Worm (Caenorhabditis elegans): ENCODE results near the gene pges-2.

- TF ChIP-seq aly-2 (tag; optimal IDR thresholded peaks at IDR 0.05): no peak
- TF ChIP-seq fkh-10 (GFP tag; optimal IDR thresholded peaks at IDR 0.05): peak; percentile 12
Measured at ce11 chrIV:10398244-10398643, 30.7 kb upstream of the pges-2 start.
